Fruit fly (Drosophila melanogaster): ENCODE results near the gene CG4408.

- no peak for TF ChIP-seq Myc (optimal IDR thresholded peaks at IDR 0.05)
- TF ChIP-seq psq (optimal IDR thresholded peaks at IDR 0.05): no peak
- TF ChIP-seq Sin3A (optimal IDR thresholded peaks at IDR 0.05): no peak
Observed at dm6 chr3R:23367540-23367939, 4.2 kb upstream of the CG4408 start.
